Worm (Caenorhabditis elegans) whole organism, mixed stage, embryonic: ENCODE results near the gene scl-13.

Experiments
- M03D4.4 ChIP-seq: sonication (generic microtip); optimal IDR thresholded peaks from 2 replicates; lab custom pipeline; 2017; ENCODE audit warnings: mild to moderate bottlenecking, missing genetic modification characterization, missing compliant biosample characterization
- bed-3 ChIP-seq: fragments of 200-800 bp; sonication (Bioruptor generic); optimal IDR thresholded peaks from 3 replicates; lab custom pipeline; 2018; ENCODE audit warnings: mild to moderate bottlenecking, missing genetic modification characterization, moderate library complexity, missing compliant biosample characterization
- blmp-1 ChIP-seq: fragments of 150-350 bp; optimal IDR thresholded peaks from 2 replicates; lab custom pipeline; 2014; ENCODE audit warnings: missing biosample characterization, missing genetic modification characterization
- ceh-39 ChIP-seq: fragments of 150-350 bp; optimal IDR thresholded peaks from 2 replicates; lab custom pipeline; 2014; ENCODE audit warnings: missing biosample characterization, missing genetic modification characterization
- ceh-43 ChIP-seq: fragments of 200-800 bp; sonication (Bioruptor generic); optimal IDR thresholded peaks from 2 replicates; lab custom pipeline; 2018; ENCODE audit warnings: mild to moderate bottlenecking, missing genetic modification characterization, moderate library complexity, missing compliant biosample characterization
- ceh-83 ChIP-seq: fragments of 200-800 bp; sonication (Bioruptor generic); optimal IDR thresholded peaks from 2 replicates; lab custom pipeline; 2018; ENCODE audit warnings: mild to moderate bottlenecking, missing genetic modification characterization, missing compliant biosample characterization
- ces-1 ChIP-seq: fragments of 150-350 bp; optimal IDR thresholded peaks from 2 replicates; lab custom pipeline; 2014; ENCODE audit warnings: missing biosample characterization, missing genetic modification reagents, missing genetic modification characterization
- cnd-1 ChIP-seq: fragments of 200-800 bp; sonication (Bioruptor generic); optimal IDR thresholded peaks from 2 replicates; lab custom pipeline; 2018; ENCODE audit warnings: mild to moderate bottlenecking, missing genetic modification characterization, missing compliant biosample characterization
- elt-1 ChIP-seq: sonication (generic microtip); optimal IDR thresholded peaks from 2 replicates; lab custom pipeline; 2017; ENCODE audit warnings: missing genetic modification characterization, mild to moderate bottlenecking, missing compliant biosample characterization, antibody characterized with exemption, moderate library complexity, borderline replicate concordance; ENCODE audit not compliant: insufficient read depth
- elt-3 ChIP-seq: fragments of 150-350 bp; optimal IDR thresholded peaks from 2 replicates; lab custom pipeline; 2014; ENCODE audit warnings: missing biosample characterization, missing genetic modification characterization
- flh-1 ChIP-seq: fragments of 200-800 bp; sonication (Bioruptor generic); optimal IDR thresholded peaks from 2 replicates; lab custom pipeline; 2018; ENCODE audit warnings: mild to moderate bottlenecking, missing genetic modification characterization, moderate library complexity, missing compliant biosample characterization
- ham-2 ChIP-seq: fragments of 200-800 bp; sonication (Bioruptor generic); optimal IDR thresholded peaks from 2 replicates; lab custom pipeline; 2018; ENCODE audit warnings: mild to moderate bottlenecking, missing genetic modification characterization, missing compliant biosample characterization
- hlh-1 ChIP-seq: fragments of 150-350 bp; optimal IDR thresholded peaks from 2 replicates; lab custom pipeline; 2014; ENCODE audit warnings: missing biosample characterization, missing genetic modification reagents, missing genetic modification characterization
- lin-13 ChIP-seq: fragments of 150-350 bp; optimal IDR thresholded peaks from 2 replicates; lab custom pipeline; 2014; ENCODE audit warnings: missing biosample characterization, missing genetic modification characterization
- lin-32 ChIP-seq: fragments of 200-800 bp; sonication (Bioruptor generic); optimal IDR thresholded peaks from 2 replicates; lab custom pipeline; 2018; ENCODE audit warnings: mild to moderate bottlenecking, missing genetic modification characterization, missing compliant biosample characterization
- lsy-2 ChIP-seq: fragments of 150-350 bp; optimal IDR thresholded peaks from 2 replicates; lab custom pipeline; 2014; ENCODE audit warnings: missing biosample characterization, missing genetic modification characterization
- mep-1 ChIP-seq: fragments of 150-350 bp; optimal IDR thresholded peaks from 2 replicates; lab custom pipeline; 2017; ENCODE audit warnings: missing biosample characterization, missing genetic modification reagents, missing genetic modification characterization, inconsistent platforms
- mls-2 ChIP-seq: sonication (generic microtip); optimal IDR thresholded peaks from 2 replicates; lab custom pipeline; 2016; ENCODE audit warnings: mild to moderate bottlenecking, missing genetic modification characterization, moderate library complexity, missing compliant biosample characterization
- nhr-12 ChIP-seq: fragments of 150-350 bp; optimal IDR thresholded peaks from 2 replicates; lab custom pipeline; 2014; ENCODE audit warnings: missing biosample characterization, missing genetic modification characterization
- nhr-2 ChIP-seq: fragments of 150-350 bp; optimal IDR thresholded peaks from 2 replicates; lab custom pipeline; 2014; ENCODE audit warnings: missing biosample characterization, missing genetic modification characterization
- nhr-237 ChIP-seq: fragments of 150-350 bp; optimal IDR thresholded peaks from 2 replicates; lab custom pipeline; 2014; ENCODE audit warnings: missing biosample characterization, missing genetic modification characterization
- nhr-28 ChIP-seq: fragments of 150-350 bp; optimal IDR thresholded peaks from 2 replicates; lab custom pipeline; 2014; ENCODE audit warnings: missing biosample characterization, missing genetic modification characterization
- nhr-76 ChIP-seq: sonication (generic microtip); optimal IDR thresholded peaks from 2 replicates; lab custom pipeline; 2017; ENCODE audit warnings: missing biosample characterization, missing genetic modification characterization
- sem-2 ChIP-seq: fragments of 200-800 bp; sonication (Bioruptor generic); optimal IDR thresholded peaks from 2 replicates; lab custom pipeline; 2018; ENCODE audit warnings: mild to moderate bottlenecking, missing genetic modification characterization, missing compliant biosample characterization
- snpc-4 ChIP-seq: fragments of 150-350 bp; optimal IDR thresholded peaks from 2 replicates; lab custom pipeline; 2014; ENCODE audit warnings: missing biosample characterization, missing genetic modification characterization
- sptf-1 ChIP-seq: sonication (generic microtip); optimal IDR thresholded peaks from 2 replicates; lab custom pipeline; 2017; ENCODE audit warnings: mild to moderate bottlenecking, missing genetic modification characterization, moderate library complexity, missing compliant biosample characterization
- tbx-8 ChIP-seq: fragments of 200-800 bp; sonication (Bioruptor generic); optimal IDR thresholded peaks from 2 replicates; lab custom pipeline; 2018; ENCODE audit warnings: mild to moderate bottlenecking, missing genetic modification characterization, moderate library complexity, missing compliant biosample characterization
- unc-39 ChIP-seq: fragments of 150-350 bp; optimal IDR thresholded peaks from 2 replicates; lab custom pipeline; 2014; ENCODE audit warnings: missing biosample characterization, missing genetic modification characterization
- unc-62 ChIP-seq: fragments of 150-350 bp; optimal IDR thresholded peaks from 2 replicates; lab custom pipeline; 2014; ENCODE audit warnings: missing biosample characterization, missing genetic modification reagents, missing genetic modification characterization
- zip-8 ChIP-seq: fragments of 150-350 bp; optimal IDR thresholded peaks from 2 replicates; lab custom pipeline; 2014; ENCODE audit warnings: missing biosample characterization, missing genetic modification characterization
- ztf-11 ChIP-seq: fragments of 150-350 bp; optimal IDR thresholded peaks from 2 replicates; lab custom pipeline; 2014; ENCODE audit warnings: missing biosample characterization, missing genetic modification characterization

Gene scl-13

ce11 chrV:3814009-3814408 lies 2.6 kb upstream of the scl-13 start:
- TF ChIP-seq zip-8 (tag; lab: Kevin White, UChicago), result no peak
- TF ChIP-seq mep-1 (tag; lab: Kevin White, UChicago), result no peak
- TF ChIP-seq nhr-2 (tag; lab: Kevin White, UChicago), result no peak
- TF ChIP-seq ham-2 (GFP tag; lab: Kevin White, UChicago), result no peak
- no peak for TF ChIP-seq snpc-4 (tag; lab: Kevin White, UChicago)
- TF ChIP-seq tbx-8, result no peak
- no peak for TF ChIP-seq ceh-43
- no peak for TF ChIP-seq nhr-76 (tag; lab: Kevin White, UChicago)
- no peak for TF ChIP-seq sem-2 (GFP tag; lab: Kevin White, UChicago)
- TF ChIP-seq mls-2 (tag; lab: Kevin White, UChicago), result no peak
- no peak for TF ChIP-seq unc-62 (GFP tag; lab: Kevin White, UChicago)
- no peak for TF ChIP-seq hlh-1
- TF ChIP-seq flh-1, result no peak

- TF ChIP-seq ceh-83 (GFP tag; lab: Kevin White, UChicago) (no peak), ces-1 (GFP tag; lab: Kevin White, UChicago) (no peak), nhr-28 (tag; lab: Kevin White, UChicago) (no peak), cnd-1 (tag; lab: Kevin White, UChicago) (no peak), flh-1 (no peak), sptf-1 (tag; lab: Kevin White, UChicago) (no peak), M03D4.4 (tag; lab: Kevin White, UChicago) (no peak)
Measured at ce11 chrV:3812291-3812690, 850 bp upstream of the scl-13 start, which contains the start of gene scl-12. Gene scl-12 (plus strand): TSS chrV:3812591.

DNA sequence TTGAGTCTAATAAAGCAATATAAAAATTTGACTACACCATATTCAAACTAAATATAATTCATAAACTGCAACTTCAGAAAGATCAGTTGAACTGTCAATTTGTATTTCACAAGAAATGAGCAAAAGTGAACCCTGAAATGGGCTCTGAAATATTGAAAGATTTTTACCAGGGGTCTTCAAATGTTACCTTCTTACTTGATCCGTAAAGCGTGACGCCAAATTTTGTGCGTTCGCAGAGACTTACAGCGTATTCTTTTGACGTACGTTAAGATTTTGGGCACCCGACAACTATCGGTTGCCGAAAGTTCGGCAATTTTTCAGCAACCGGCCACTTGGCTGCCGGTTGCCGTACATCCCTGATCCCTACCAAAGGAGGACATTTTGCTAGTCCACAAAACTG lies 1.4 kb downstream of the scl-13 start:
- no peak for TF ChIP-seq unc-39 (tag; lab: Kevin White, UChicago)
- no peak for TF ChIP-seq blmp-1 (tag; lab: Kevin White, UChicago)
- TF ChIP-seq mep-1 (tag; lab: Kevin White, UChicago), result no peak
- TF ChIP-seq ces-1 (GFP tag; lab: Kevin White, UChicago), result no peak
- TF ChIP-seq ztf-11 (tag; lab: Kevin White, UChicago), result no peak
- TF ChIP-seq ham-2 (GFP tag; lab: Kevin White, UChicago), result no peak
- no peak for TF ChIP-seq nhr-237 (tag; lab: Kevin White, UChicago)
- no peak for TF ChIP-seq sptf-1 (tag; lab: Kevin White, UChicago)
- TF ChIP-seq bed-3 (GFP tag; lab: Kevin White, UChicago), result no peak
- TF ChIP-seq lin-13 (tag; lab: Kevin White, UChicago), result no peak
- TF ChIP-seq nhr-2 (tag; lab: Kevin White, UChicago), result no peak
- TF ChIP-seq hlh-1, result no peak
- TF ChIP-seq tbx-8, result no peak

DNA sequence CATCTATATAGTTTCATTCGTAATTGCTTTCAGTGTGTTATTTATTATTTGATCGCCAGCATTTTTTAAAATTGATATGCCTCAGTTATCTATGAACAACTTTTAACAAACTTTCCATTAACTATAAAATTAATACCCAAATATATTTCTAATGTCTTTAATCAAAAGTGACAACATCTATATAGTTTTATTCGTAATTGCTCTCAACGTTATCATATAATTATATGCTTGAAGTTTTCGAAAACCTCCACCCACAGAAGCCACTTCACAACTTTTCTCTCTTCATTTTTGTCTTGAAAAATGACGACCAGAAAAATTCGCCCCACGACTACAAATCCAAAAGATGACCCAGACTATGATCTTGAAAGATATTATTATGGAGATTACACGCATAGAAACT lies 3.1 kb downstream of the scl-13 start, which contains the start of gene srw-6:
Gene srw-6 (plus strand): TSS at position 301 of the 400 bp plus-strand sequence.
- no peak for TF ChIP-seq nhr-2 (tag; lab: Kevin White, UChicago)
- no peak for TF ChIP-seq elt-1 (tag; lab: Kevin White, UChicago)
- TF ChIP-seq sem-2 (GFP tag; lab: Kevin White, UChicago), result no peak
- TF ChIP-seq elt-3 (tag; lab: Kevin White, UChicago), result no peak
- TF ChIP-seq tbx-8, result no peak
- TF ChIP-seq ham-2 (GFP tag; lab: Kevin White, UChicago), result no peak
- TF ChIP-seq hlh-1, result no peak
- TF ChIP-seq M03D4.4 (tag; lab: Kevin White, UChicago), result no peak
- no peak for TF ChIP-seq lsy-2 (tag; lab: Kevin White, UChicago)
- no peak for TF ChIP-seq lin-32 (GFP tag; lab: Kevin White, UChicago)

- TF ChIP-seq snpc-4 (tag; lab: Kevin White, UChicago) (no peak), nhr-76 (tag; lab: Kevin White, UChicago) (no peak), ceh-43 (no peak), M03D4.4 (tag; lab: Kevin White, UChicago) (no peak), lsy-2 (tag; lab: Kevin White, UChicago) (no peak), bed-3 (GFP tag; lab: Kevin White, UChicago) (no peak), ceh-39 (no peak), mep-1 (tag; lab: Kevin White, UChicago) (no peak), flh-1 (no peak), mls-2 (tag; lab: Kevin White, UChicago) (no peak), ham-2 (GFP tag; lab: Kevin White, UChicago) (no peak), nhr-28 (tag; lab: Kevin White, UChicago) (no peak), unc-39 (tag; lab: Kevin White, UChicago) (no peak), lin-32 (GFP tag; lab: Kevin White, UChicago) (no peak), ceh-83 (GFP tag; lab: Kevin White, UChicago) (no peak), nhr-12 (tag; lab: Kevin White, UChicago) (no peak)
Measured at ce11 chrV:3807846-3808245, 3.6 kb downstream of the scl-13 start.
